Fruit fly (Drosophila melanogaster): Measurements from ENCODE around the gene Vps53.

DNA sequence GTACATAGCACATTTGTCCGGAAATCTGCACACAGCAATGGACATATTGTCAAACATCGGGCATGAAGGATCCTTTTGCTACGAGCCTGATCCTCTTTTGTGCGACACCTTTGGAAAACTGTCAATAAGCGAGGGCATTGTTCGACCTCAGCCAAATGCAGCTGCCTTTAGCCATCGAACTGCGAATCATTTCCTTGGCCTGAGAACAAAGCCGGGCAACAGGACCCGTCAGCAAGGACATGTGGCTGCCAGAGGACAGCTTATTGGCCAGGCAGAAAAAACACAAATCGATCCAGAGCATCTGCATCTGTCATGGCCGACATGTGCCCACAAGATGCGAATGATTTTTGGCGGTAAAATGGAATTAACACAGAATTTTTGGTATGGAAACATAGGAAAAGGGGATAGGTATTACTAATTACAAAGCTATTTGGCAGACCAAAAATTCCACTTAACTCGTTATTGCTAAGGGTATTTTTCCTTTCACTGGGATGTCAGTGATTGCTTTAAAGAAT, 15.8 kb downstream of the Vps53 start:
- no peak for TF ChIP-seq CG17806 (tag; optimal IDR thresholded peaks at IDR 0.05)
- no peak for TF ChIP-seq CG34367 (tag; optimal IDR thresholded peaks at IDR 0.05)
- TF ChIP-seq EcR (GFP tag; optimal IDR thresholded peaks at IDR 0.05) = no peak
- TF ChIP-seq Pif1A (GFP tag; optimal IDR thresholded peaks at IDR 0.05) = no peak
- no peak for TF ChIP-seq CG13204 (GFP tag; optimal IDR thresholded peaks at IDR 0.05)

Data from whole organism, pupa.